Fruit fly (Drosophila melanogaster): Measurements from ENCODE around the gene Mfap1.

DNA sequence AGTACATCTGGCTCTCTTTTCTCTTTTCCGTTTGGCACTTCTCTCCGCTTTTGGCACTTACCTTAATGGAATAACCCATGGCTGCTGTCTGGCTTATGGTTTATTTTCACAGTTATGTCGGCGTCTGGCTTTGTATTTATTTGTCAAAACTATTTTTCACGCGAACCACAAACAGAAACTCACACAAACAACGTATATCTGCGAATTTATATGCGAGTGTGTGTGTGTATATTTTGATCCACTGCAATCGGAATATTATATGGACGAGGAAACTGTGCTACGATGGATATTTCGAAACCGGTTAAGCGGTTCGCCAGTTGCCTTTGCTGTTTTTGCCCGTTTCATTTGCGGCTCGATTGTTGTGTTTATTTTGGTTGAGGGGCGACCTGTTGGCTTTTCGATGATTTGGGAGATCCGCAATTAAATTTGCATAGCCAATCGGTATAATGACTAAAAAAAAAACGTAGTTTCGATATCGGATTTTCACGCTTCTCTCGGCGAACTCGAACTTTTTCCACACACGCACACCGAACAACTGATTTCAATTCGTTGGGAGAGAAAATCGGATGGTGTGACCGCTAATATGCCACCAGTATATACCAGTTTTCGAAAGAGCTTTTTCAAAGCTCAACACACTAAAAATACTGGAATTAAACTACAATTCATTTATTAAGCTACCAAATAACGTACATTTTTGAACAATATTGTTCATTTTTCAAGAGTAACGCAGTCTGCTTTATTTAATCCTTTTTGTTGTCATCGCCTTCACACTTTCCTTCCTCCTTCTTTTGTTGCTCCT, 28.9 kb downstream of the Mfap1 start, which contains the start of gene CG1927:
- no peak for TF ChIP-seq Hr78 (GFP tag; optimal IDR thresholded peaks at IDR 0.05)
- TF ChIP-seq HLH106 (tag; optimal IDR thresholded peaks at IDR 0.05) = no peak
- TF ChIP-seq pan (optimal IDR thresholded peaks at IDR 0.05) = no peak
- TF ChIP-seq psq (GFP tag; optimal IDR thresholded peaks at IDR 0.05) = no peak
- no peak for TF ChIP-seq lola (GFP tag; optimal IDR thresholded peaks at IDR 0.05)
- TF ChIP-seq Hr83 (GFP tag; optimal IDR thresholded peaks at IDR 0.05; ENCODE audit: poor library complexity, severe bottlenecking) = no peak
- no peak for TF ChIP-seq br (GFP tag; optimal IDR thresholded peaks at IDR 0.05)
- no peak for TF ChIP-seq Dfd (GFP tag; optimal IDR thresholded peaks at IDR 0.05)
- no peak for TF ChIP-seq woc (GFP tag; optimal IDR thresholded peaks at IDR 0.05)
- TF ChIP-seq Vsx2 (GFP tag; optimal IDR thresholded peaks at IDR 0.05; ENCODE audit: partially characterized antibody) = no peak
- no peak for TF ChIP-seq sv (GFP tag; optimal IDR thresholded peaks at IDR 0.05)

All from whole organism, wandering third instar larva.